Worm (Caenorhabditis elegans): ENCODE measurements around the gene tbx-8.

Gene tbx-8

ce11 chrIII:10351595-10352207 is 4.6 kb downstream of the tbx-8 start, which contains the start of gene T07C4.3:
TSS of gene T07C4.3 (plus strand) at chrIII:10352157.
- TF ChIP-seq R02D3.7 (tag; optimal IDR thresholded peaks at IDR 0.05): no peak

DNA sequence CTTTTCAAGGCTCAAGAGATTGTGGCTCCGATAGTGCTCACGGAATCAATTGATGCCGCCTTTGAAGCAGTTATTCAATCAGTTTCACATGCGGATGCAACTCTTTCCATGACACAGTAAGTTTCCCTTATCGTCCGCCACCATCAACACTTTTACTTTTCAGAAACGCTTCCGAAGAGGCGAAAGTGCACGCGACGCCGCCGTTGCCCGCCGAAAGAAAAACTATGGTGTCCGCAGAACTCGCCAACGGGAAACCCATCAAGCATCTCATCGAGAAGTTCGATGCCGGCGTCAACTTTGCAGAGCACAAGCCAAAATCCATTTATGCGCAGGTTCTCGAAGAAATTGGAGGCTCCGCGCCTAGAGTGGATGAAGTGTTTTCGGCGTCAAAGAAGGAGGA is 6.3 kb downstream of the tbx-8 start:
- TF ChIP-seq sea-2 (GFP tag; optimal IDR thresholded peaks at IDR 0.05) (no peak), nhr-25 (tag; optimal IDR thresholded peaks at IDR 0.05) (no peak), R02D3.7 (tag; optimal IDR thresholded peaks at IDR 0.05) (no peak), egl-27 (tag; optimal IDR thresholded peaks at IDR 0.05) (no peak), snpc-4 (tag; optimal IDR thresholded peaks at IDR 0.05) (no peak), nhr-12 (tag; optimal IDR thresholded peaks at IDR 0.05) (no peak), ama-1 (optimal IDR thresholded peaks at IDR 0.05) (no peak), tbx-2 (tag; optimal IDR thresholded peaks at IDR 0.05) (no peak), pqm-1 (tag; optimal IDR thresholded peaks at IDR 0.05) (no peak), nhr-11 (tag; optimal IDR thresholded peaks at IDR 0.05) (no peak)

ce11 chrIII:10354591-10354990 is 7.4 kb downstream of the tbx-8 start:
- TF ChIP-seq hmg-11 (tag; optimal IDR thresholded peaks at IDR 0.05) (no peak), elt-2 (tag; optimal IDR thresholded peaks at IDR 0.05) (peak; percentile 54)

ce11 chrIII:10355382-10355781 is 8.2 kb downstream of the tbx-8 start, which contains the start of gene spp-1:
TSS of gene spp-1 (minus strand) at chrIII:10355668.
- TF ChIP-seq pha-4 (tag; optimal IDR thresholded peaks at IDR 0.05): peak; percentile 57
- TF ChIP-seq egl-27 (tag; optimal IDR thresholded peaks at IDR 0.05): no peak
- peak; percentile 94 for TF ChIP-seq elt-2 (tag; optimal IDR thresholded peaks at IDR 0.05)
- TF ChIP-seq pqm-1 (tag; optimal IDR thresholded peaks at IDR 0.05): peak; percentile 87
- peak; percentile 31 for TF ChIP-seq ceh-28 (tag; optimal IDR thresholded peaks at IDR 0.05)
- no peak for TF ChIP-seq elt-3 (tag; optimal IDR thresholded peaks at IDR 0.05)
- peak; percentile 50 for TF ChIP-seq jun-1 (tag; optimal IDR thresholded peaks at IDR 0.05)

ce11 chrIII:10357598-10358186 is 10.5 kb downstream of the tbx-8 start, which contains the start of gene umps-1:
TSS of gene umps-1 (minus strand) at chrIII:10357648.
- TF ChIP-seq nhr-77 (tag; optimal IDR thresholded peaks at IDR 0.05) (no peak), daf-12 (tag; optimal IDR thresholded peaks at IDR 0.05) (no peak), snpc-4 (tag; optimal IDR thresholded peaks at IDR 0.05) (no peak), nhr-43 (tag; optimal IDR thresholded peaks at IDR 0.05; ENCODE audit: poor library complexity, severe bottlenecking) (peak; percentile 45), skn-1 (tag; optimal IDR thresholded peaks at IDR 0.05) (peak; percentile 48), zag-1 (tag; optimal IDR thresholded peaks at IDR 0.05) (no peak), unc-62 (GFP tag; optimal IDR thresholded peaks at IDR 0.05) (no peak), lin-15B (tag; optimal IDR thresholded peaks at IDR 0.05) (peak; percentile 73), fkh-10 (GFP tag; optimal IDR thresholded peaks at IDR 0.05) (no peak), jun-1 (tag; optimal IDR thresholded peaks at IDR 0.05) (no peak), R02D3.7 (tag; optimal IDR thresholded peaks at IDR 0.05) (no peak), ZK546.5 (tag; optimal IDR thresholded peaks at IDR 0.05) (no peak), nhr-237 (tag; optimal IDR thresholded peaks at IDR 0.05) (no peak), egl-27 (tag; optimal IDR thresholded peaks at IDR 0.05) (no peak), lsy-12 (tag; optimal IDR thresholded peaks at IDR 0.05) (peak; percentile 20), egl-5 (tag; optimal IDR thresholded peaks at IDR 0.05) (no peak), aly-2 (tag; optimal IDR thresholded peaks at IDR 0.05) (no peak), ztf-11 (tag; optimal IDR thresholded peaks at IDR 0.05) (no peak), nhr-28 (tag; optimal IDR thresholded peaks at IDR 0.05) (no peak), pqm-1 (tag; optimal IDR thresholded peaks at IDR 0.05) (peak; percentile 49), pha-4 (tag; optimal IDR thresholded peaks at IDR 0.05) (peak; percentile 92), ama-1 (optimal IDR thresholded peaks at IDR 0.05) (no peak), lin-39 (tag; optimal IDR thresholded peaks at IDR 0.05) (peak; percentile 26), nhr-12 (tag; optimal IDR thresholded peaks at IDR 0.05) (no peak), fos-1 (tag; optimal IDR thresholded peaks at IDR 0.05) (no peak), nhr-76 (tag; optimal IDR thresholded peaks at IDR 0.05) (no peak), eor-1 (tag; optimal IDR thresholded peaks at IDR 0.05) (no peak), fkh-2 (tag; optimal IDR thresholded peaks at IDR 0.05) (no peak), ceh-82 (tag; optimal IDR thresholded peaks at IDR 0.05) (no peak), elt-1 (tag; optimal IDR thresholded peaks at IDR 0.05) (no peak), nhr-25 (tag; optimal IDR thresholded peaks at IDR 0.05) (peak; percentile 60), mdl-1 (tag; optimal IDR thresholded peaks at IDR 0.05) (no peak), sea-2 (GFP tag; optimal IDR thresholded peaks at IDR 0.05) (no peak), elt-3 (tag; optimal IDR thresholded peaks at IDR 0.05) (no peak), tbx-2 (tag; optimal IDR thresholded peaks at IDR 0.05) (no peak), mml-1 (tag; optimal IDR thresholded peaks at IDR 0.05) (no peak), hmg-11 (tag; optimal IDR thresholded peaks at IDR 0.05) (peak; percentile 62), ztf-4 (tag; optimal IDR thresholded peaks at IDR 0.05) (no peak), unc-39 (tag; optimal IDR thresholded peaks at IDR 0.05) (no peak), nhr-67 (tag; optimal IDR thresholded peaks at IDR 0.05) (no peak)
